Worm (Caenorhabditis elegans) whole organism, L4 larva: Measurements from ENCODE around the gene B0310.2.

Experiments used
- D1046.2 ChIP-seq: fragments of 200-800 bp; sonication (Bioruptor generic); IDR thresholded peaks from 2 replicates; pipeline ENCODE4 v1.3.6; 2022; ENCODE audit warnings: missing genetic modification characterization, missing compliant biosample characterization
- F44E2.7 ChIP-seq: fragments of 200-800 bp; sonication (Bioruptor generic); IDR thresholded peaks from 2 replicates; pipeline ENCODE4 v2.1.2; 2022; ENCODE audit warnings: missing genetic modification characterization, missing compliant biosample characterization
- T20F7.1 ChIP-seq: fragments of 200-800 bp; sonication (Bioruptor generic); optimal IDR thresholded peaks from 2 replicates; lab custom pipeline; 2018; ENCODE audit warnings: mild to moderate bottlenecking, missing genetic modification characterization, missing compliant biosample characterization
- T26A8.4 ChIP-seq: fragments of 200-800 bp; sonication (Bioruptor generic); IDR thresholded peaks from 2 replicates; pipeline ENCODE4 v1.3.6; 2022; ENCODE audit warnings: missing genetic modification characterization, missing compliant biosample characterization
- Y48G9A.11 ChIP-seq: fragments of 200-800 bp; sonication (Bioruptor generic); IDR thresholded peaks from 2 replicates; pipeline ENCODE4 v1.3.6; 2022; ENCODE audit warnings: missing genetic modification reagents, missing genetic modification characterization, missing compliant biosample characterization
- ZK337.2 ChIP-seq: fragments of 200-800 bp; sonication (Bioruptor generic); IDR thresholded peaks from 2 replicates; pipeline ENCODE4 v1.3.6; 2022; ENCODE audit warnings: missing genetic modification reagents, missing genetic modification characterization, missing compliant biosample characterization
- aly-2 ChIP-seq: sonication (generic microtip); optimal IDR thresholded peaks from 2 replicates; lab custom pipeline; 2018; ENCODE audit warnings: missing biosample characterization, missing genetic modification characterization
- arid-1 ChIP-seq: fragments of 200-800 bp; sonication (Bioruptor generic); conservative IDR thresholded peaks from 2 replicates; pipeline ENCODE4 v1.3.6; 2022; ENCODE audit warnings: missing genetic modification reagents, missing genetic modification characterization, missing compliant biosample characterization
- ceh-44 ChIP-seq: fragments of 200-800 bp; sonication (Bioruptor generic); IDR thresholded peaks from 2 replicates; pipeline ENCODE4 v1.3.6; 2022; ENCODE audit warnings: missing genetic modification reagents, missing genetic modification characterization, missing compliant biosample characterization
- ceh-82 ChIP-seq: sonication (generic microtip); optimal IDR thresholded peaks from 2 replicates; lab custom pipeline; 2017; ENCODE audit warnings: missing biosample characterization, missing genetic modification characterization
- cey-2 ChIP-seq: sonication (generic microtip); optimal IDR thresholded peaks from 3 replicates; lab custom pipeline; 2017; ENCODE audit warnings: missing genetic modification characterization, mild to moderate bottlenecking, missing compliant biosample characterization, antibody characterized with exemption, borderline replicate concordance; ENCODE audit not compliant: insufficient read depth
- daf-12 ChIP-seq: fragments of 150-350 bp; optimal IDR thresholded peaks from 2 replicates; lab custom pipeline; 2014; ENCODE audit warnings: missing biosample characterization, missing genetic modification reagents, missing genetic modification characterization
- daf-16 ChIP-seq, 3 experiments: sonication (generic microtip); optimal IDR thresholded peaks; 2 replicates each; lab custom pipeline; 2016 to 2017; ENCODE audit warnings: missing genetic modification characterization in 3 of 3, missing genetic modification reagents in 3 of 3, mild to moderate bottlenecking in 2 of 3, missing compliant biosample characterization in 2 of 3, missing biosample characterization in 1 of 3, moderate library complexity in 1 of 3
- daf-8 ChIP-seq: fragments of 200-800 bp; sonication (Bioruptor generic); IDR thresholded peaks from 2 replicates; pipeline ENCODE4 v1.3.6; 2022; ENCODE audit warnings: missing genetic modification characterization, missing compliant biosample characterization
- dmd-6 ChIP-seq: fragments of 200-800 bp; sonication (Bioruptor generic); IDR thresholded peaks from 2 replicates; pipeline ENCODE4 v1.3.6; 2022; ENCODE audit warnings: missing genetic modification reagents, missing genetic modification characterization, missing compliant biosample characterization
- dmd-8 ChIP-seq: fragments of 200-800 bp; sonication (Bioruptor generic); IDR thresholded peaks from 2 replicates; pipeline ENCODE4 v1.3.6; 2022; ENCODE audit warnings: missing genetic modification characterization, missing compliant biosample characterization
- egl-27 ChIP-seq: sonication (generic microtip); optimal IDR thresholded peaks from 3 replicates; lab custom pipeline; 2017; ENCODE audit warnings: missing biosample characterization, missing genetic modification reagents, missing genetic modification characterization
- hif-1 ChIP-seq, 2 experiments: sonication (generic microtip); optimal IDR thresholded peaks; 2 replicates each; lab custom pipeline; 2016 to 2017; ENCODE audit warnings: missing compliant biosample characterization in 2 of 2, missing genetic modification characterization in 2 of 2, missing genetic modification reagents in 2 of 2, missing genotype in 2 of 2, mild to moderate bottlenecking in 1 of 2
- hlh-11 ChIP-seq: fragments of 200-800 bp; sonication (Bioruptor generic); optimal IDR thresholded peaks from 2 replicates; lab custom pipeline; 2018; ENCODE audit warnings: mild to moderate bottlenecking, missing genetic modification characterization, missing compliant biosample characterization
- hlh-30 ChIP-seq: sonication (generic microtip); optimal IDR thresholded peaks from 2 replicates; lab custom pipeline; 2017; ENCODE audit warnings: antibody characterized with exemption, mild to moderate bottlenecking, missing genetic modification characterization, missing compliant biosample characterization; ENCODE audit not compliant: insufficient read depth
- hmg-1.1 ChIP-seq: fragments of 200-800 bp; sonication (Bioruptor generic); IDR thresholded peaks from 2 replicates; pipeline ENCODE4 v1.3.6; 2022; ENCODE audit warnings: missing genetic modification reagents, missing genetic modification characterization, missing compliant biosample characterization
- jun-1 ChIP-seq: fragments of 150-350 bp; optimal IDR thresholded peaks from 2 replicates; lab custom pipeline; 2014; ENCODE audit warnings: missing biosample characterization, missing genetic modification reagents, missing genetic modification characterization
- lin-1 ChIP-seq: fragments of 200-800 bp; sonication (Bioruptor generic); IDR thresholded peaks from 2 replicates; pipeline ENCODE4 v1.3.6; 2022; ENCODE audit warnings: missing genetic modification reagents, missing genetic modification characterization, missing compliant biosample characterization
- lin-38 ChIP-seq: fragments of 200-800 bp; sonication (Bioruptor generic); IDR thresholded peaks from 2 replicates; pipeline ENCODE4 v1.3.6; 2022; ENCODE audit warnings: missing genetic modification reagents, missing genetic modification characterization, missing compliant biosample characterization
- madf-9 ChIP-seq: fragments of 200-800 bp; sonication (Bioruptor generic); conservative IDR thresholded peaks from 2 replicates; pipeline ENCODE4 v1.3.6; 2022; ENCODE audit warnings: missing genetic modification reagents, missing genetic modification characterization, missing compliant biosample characterization
- mes-2 ChIP-seq: sonication (generic microtip); optimal IDR thresholded peaks from 2 replicates; lab custom pipeline; 2016; ENCODE audit warnings: missing genotype, mild to moderate bottlenecking, missing genetic modification characterization, missing compliant biosample characterization; ENCODE audit not compliant: poor library complexity, severe bottlenecking
- nhr-10 ChIP-seq: fragments of 150-350 bp; optimal IDR thresholded peaks from 2 replicates; lab custom pipeline; 2014; ENCODE audit warnings: missing biosample characterization, missing genetic modification characterization
- nhr-25 ChIP-seq: sonication (generic microtip); optimal IDR thresholded peaks from 2 replicates; lab custom pipeline; 2017; ENCODE audit warnings: missing genetic modification characterization, mild to moderate bottlenecking, missing compliant biosample characterization, antibody characterized with exemption, moderate library complexity, borderline replicate concordance; ENCODE audit not compliant: insufficient read depth
- nhr-28 ChIP-seq: fragments of 150-350 bp; optimal IDR thresholded peaks from 2 replicates; lab custom pipeline; 2014; ENCODE audit warnings: missing biosample characterization, missing genetic modification characterization
- nhr-41 ChIP-seq: fragments of 200-800 bp; sonication (Bioruptor generic); IDR thresholded peaks from 2 replicates; pipeline ENCODE4 v1.3.6; 2022; ENCODE audit warnings: missing genetic modification reagents, missing genetic modification characterization, missing compliant biosample characterization
- nhr-48 ChIP-seq: sonication (generic microtip); optimal IDR thresholded peaks from 2 replicates; lab custom pipeline; 2016; ENCODE audit warnings: mild to moderate bottlenecking, missing genetic modification characterization, missing compliant biosample characterization
- pha-4 ChIP-seq, 2 experiments: fragments of 150-350 bp in 1 of 2; fragments of 200-800 bp in 1 of 2; sonication (Bioruptor generic) in 1 of 2; IDR thresholded peaks in 1 of 2; optimal IDR thresholded peaks in 1 of 2; 2 replicates each; pipeline versions ENCODE4 v1.3.6 to Lab custom; 2014 to 2022; ENCODE audit warnings: missing genetic modification characterization in 2 of 2, missing genetic modification reagents in 2 of 2, missing biosample characterization in 1 of 2, missing compliant biosample characterization in 1 of 2
- pqm-1 ChIP-seq: sonication (generic microtip); optimal IDR thresholded peaks from 2 replicates; lab custom pipeline; 2017; ENCODE audit warnings: missing biosample characterization, missing genetic modification characterization
- sdz-12 ChIP-seq: fragments of 200-800 bp; sonication (Bioruptor generic); optimal IDR thresholded peaks from 2 replicates; lab custom pipeline; 2018; ENCODE audit warnings: mild to moderate bottlenecking, missing genetic modification characterization, missing compliant biosample characterization
- tag-97 ChIP-seq: fragments of 200-800 bp; sonication (Bioruptor generic); IDR thresholded peaks from 2 replicates; pipeline ENCODE4 v1.3.6; 2022; ENCODE audit warnings: missing genetic modification characterization, missing compliant biosample characterization
- tra-1 ChIP-seq: fragments of 200-800 bp; sonication (Bioruptor generic); IDR thresholded peaks from 2 replicates; pipeline ENCODE4 v1.3.6; 2022; ENCODE audit warnings: missing genetic modification reagents, missing genetic modification characterization, missing compliant biosample characterization
- unc-130 ChIP-seq: sonication (generic microtip); optimal IDR thresholded peaks from 2 replicates; lab custom pipeline; 2016; ENCODE audit warnings: missing genetic modification reagents, missing genetic modification characterization, missing compliant biosample characterization
- unc-39 ChIP-seq: sonication (generic microtip); optimal IDR thresholded peaks from 2 replicates; lab custom pipeline; 2017; ENCODE audit warnings: missing biosample characterization, missing genetic modification characterization
- unc-62 ChIP-seq, 3 experiments: fragments of 150-350 bp in 1 of 3; sonication (generic microtip); optimal IDR thresholded peaks in 2 of 3; peaks in 1 of 3; 1 replicate in 1 of 3; 2 replicates in 2 of 3; lab custom pipeline; 2014 to 2017; ENCODE audit warnings: missing biosample characterization in 3 of 3, missing genetic modification characterization in 3 of 3, missing genetic modification reagents in 3 of 3, missing genotype in 1 of 3
- zfp-2 ChIP-seq: sonication (generic microtip); optimal IDR thresholded peaks from 2 replicates; lab custom pipeline; 2016; ENCODE audit warnings: mild to moderate bottlenecking, missing genetic modification characterization, missing compliant biosample characterization
- zfp-3 ChIP-seq: fragments of 200-800 bp; sonication (Bioruptor generic); conservative IDR thresholded peaks from 2 replicates; pipeline ENCODE4 v1.3.6; 2022; ENCODE audit warnings: missing genetic modification reagents, missing genetic modification characterization, missing compliant biosample characterization
- ztf-7 ChIP-seq: fragments of 150-350 bp; optimal IDR thresholded peaks from 2 replicates; lab custom pipeline; 2014; ENCODE audit warnings: missing biosample characterization, missing genetic modification characterization

Gene B0310.2

DNA sequence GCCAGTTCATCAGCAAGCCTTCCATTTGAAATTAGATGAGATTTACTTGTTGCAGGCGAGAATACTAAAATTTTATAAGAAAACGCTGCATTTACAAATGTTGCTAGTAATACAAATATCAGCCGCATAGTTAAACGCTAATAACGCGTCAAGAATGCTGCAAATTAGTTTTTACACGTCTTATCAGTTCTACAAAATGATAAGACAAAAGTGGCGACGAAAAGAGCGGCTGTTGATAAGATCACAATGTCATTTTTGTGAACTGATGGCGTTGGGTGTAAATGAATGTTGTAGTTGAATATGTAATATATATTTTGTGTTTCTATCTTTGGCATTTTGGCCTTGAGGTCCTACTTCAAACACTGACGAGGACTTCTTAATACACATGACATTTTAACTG, 23.3 kb upstream of the B0310.2 start, which contains the start of gene ugt-46:
Gene ugt-46, minus strand, starts transcription at position 279 of the 400 bp plus-strand sequence.
- TF ChIP-seq lin-38 (GFP tag; lab: Robert Waterston, UW) (no peak), dmd-8 (GFP tag; lab: Robert Waterston, UW) (no peak), hlh-11 (tag; lab: Kevin White, UChicago) (peak; percentile 52), T20F7.1 (no peak), hif-1 (tag; optimal IDR thresholded peaks at IDR 0.05; lab: Kevin White, UChicago) (no peak), aly-2 (tag; lab: Kevin White, UChicago) (no peak), F44E2.7 (GFP tag; lab: Robert Waterston, UW) (no peak), daf-16 (GFP tag; optimal IDR thresholded peaks at IDR 0.05; lab: Kevin White, UChicago) (no peak), daf-16 (tag; optimal IDR thresholded peaks at IDR 0.05; lab: Kevin White, UChicago) (peak; percentile 83), ZK337.2 (GFP tag; lab: Robert Waterston, UW) (no peak), zfp-2 (tag; lab: Kevin White, UChicago) (no peak), ztf-7 (no peak), pqm-1 (tag; lab: Kevin White, UChicago) (peak; percentile 95), sdz-12 (no peak), pha-4 (GFP tag; IDR thresholded peaks at IDR 0.05; lab: Robert Waterston, UW) (no peak), pha-4 (tag; optimal IDR thresholded peaks at IDR 0.05; lab: Kevin White, UChicago) (no peak), nhr-10 (tag; lab: Kevin White, UChicago) (no peak), T26A8.4 (GFP tag; lab: Robert Waterston, UW) (no peak), D1046.2 (GFP tag; lab: Robert Waterston, UW) (no peak), cey-2 (tag; lab: Kevin White, UChicago) (no peak), dmd-6 (GFP tag; lab: Robert Waterston, UW) (peak; percentile 49; the same call in 1 of the 2 replicates), Y48G9A.11 (no peak), nhr-25 (tag; lab: Kevin White, UChicago) (no peak), mes-2 (tag; lab: Kevin White, UChicago) (no peak), unc-39 (tag; lab: Kevin White, UChicago) (no peak), zfp-3 (no peak), ceh-82 (tag; lab: Kevin White, UChicago) (no peak), jun-1 (tag; lab: Kevin White, UChicago) (no peak), lin-1 (GFP tag; lab: Robert Waterston, UW) (no peak), egl-27 (no peak), ceh-44 (no peak), nhr-48 (tag; lab: Kevin White, UChicago) (no peak), daf-8 (no peak), hlh-30 (tag; lab: Kevin White, UChicago) (peak; percentile 26), madf-9 (no peak), unc-62 (GFP tag; optimal IDR thresholded peaks at IDR 0.05 in 1 of 2; lab: Kevin White, UChicago) (no peak), unc-62 (tag; optimal IDR thresholded peaks at IDR 0.05; lab: Kevin White, UChicago) (no peak), arid-1 (no peak), nhr-41 (no peak), nhr-28 (peak; percentile 95), hmg-1.1 (GFP tag; lab: Robert Waterston, UW) (0 out of 2 replicates have a peak, but pooled peaks have one; percentile 20), tra-1 (GFP tag; lab: Robert Waterston, UW) (no peak), tag-97 (GFP tag; lab: Robert Waterston, UW) (no peak), daf-12 (no peak), unc-130 (GFP tag; lab: Kevin White, UChicago) (no peak)
